Fruit fly (Drosophila melanogaster) whole organism, embryonic: ENCODE results near the gene CG11858.

Source experiments
- Ada2b ChIP-seq: fragments of 200-800 bp; sonication (Bioruptor generic); IDR thresholded peaks from 2 replicates; pipeline ENCODE4 v1.3.6; 2022; ENCODE audit warnings: missing biosample characterization, missing genetic modification characterization
- Adf1 ChIP-seq: fragments of 200-800 bp; sonication (Bioruptor generic); IDR thresholded peaks from 2 replicates; pipeline ENCODE4 v1.3.6; 2022; ENCODE audit warnings: missing biosample characterization, missing genetic modification characterization
- CG10147 ChIP-seq: fragments of 200-800 bp; sonication (Bioruptor generic); optimal IDR thresholded peaks from 2 replicates; lab custom pipeline; 2019; ENCODE audit warnings: missing biosample characterization, mild to moderate bottlenecking, missing genetic modification characterization, moderate library complexity
- CG1024 ChIP-seq: fragments of 200-800 bp; sonication (Bioruptor generic); IDR thresholded peaks from 2 replicates; pipeline ENCODE4 v1.3.6; 2022; ENCODE audit warnings: missing biosample characterization, missing genetic modification characterization
- CG11085 ChIP-seq: fragments of 200-800 bp; sonication (Bioruptor generic); IDR thresholded peaks from 2 replicates; pipeline ENCODE4 v1.3.6; 2022; ENCODE audit warnings: missing biosample characterization, missing genetic modification characterization
- CG12659 ChIP-seq: fragments of 200-800 bp; sonication (Bioruptor generic); optimal IDR thresholded peaks from 3 replicates; lab custom pipeline; 2017; ENCODE audit warnings: mild to moderate bottlenecking, missing biosample characterization, missing genetic modification reagents, missing genetic modification characterization
- CG1603 ChIP-seq: fragments of 200-800 bp; sonication (Bioruptor generic); optimal IDR thresholded peaks from 2 replicates; lab custom pipeline; 2019; ENCODE audit warnings: missing biosample characterization, mild to moderate bottlenecking, missing genetic modification characterization, moderate library complexity
- CG1647 ChIP-seq: fragments of 200-800 bp; sonication (Bioruptor generic); optimal IDR thresholded peaks from 3 replicates; lab custom pipeline; 2016; ENCODE audit warnings: missing biosample characterization, missing genetic modification characterization
- CG17802 ChIP-seq: fragments of 200-800 bp; sonication (Bioruptor generic); optimal IDR thresholded peaks from 2 replicates; lab custom pipeline; 2018; ENCODE audit warnings: missing biosample characterization, mild to moderate bottlenecking, missing genetic modification characterization, moderate library complexity
- CG2120 ChIP-seq: fragments of 200-800 bp; sonication (Bioruptor generic); optimal IDR thresholded peaks from 3 replicates; lab custom pipeline; 2016; ENCODE audit warnings: missing biosample characterization, missing genetic modification characterization
- CG2678 ChIP-seq: fragments of 200-800 bp; sonication (Bioruptor generic); optimal IDR thresholded peaks from 3 replicates; lab custom pipeline; 2019; ENCODE audit warnings: missing biosample characterization, mild to moderate bottlenecking, missing genetic modification characterization, moderate library complexity
- CG30020 ChIP-seq: fragments of 200-800 bp; optimal IDR thresholded peaks from 2 replicates; lab custom pipeline; 2019; ENCODE audit warnings: missing biosample characterization, mild to moderate bottlenecking, missing genetic modification characterization, moderate library complexity
- CG3163 ChIP-seq: fragments of 200-800 bp; sonication (Bioruptor generic); optimal IDR thresholded peaks from 3 replicates; lab custom pipeline; 2016; ENCODE audit warnings: missing biosample characterization, missing genetic modification characterization
- CG4328 ChIP-seq: fragments of 200-800 bp; sonication (Bioruptor generic); optimal IDR thresholded peaks from 3 replicates; lab custom pipeline; 2017; ENCODE audit warnings: missing biosample characterization, missing genetic modification reagents, missing genetic modification characterization
- CG4707 ChIP-seq: fragments of 200-800 bp; sonication (Bioruptor generic); optimal IDR thresholded peaks from 2 replicates; lab custom pipeline; 2018; ENCODE audit warnings: missing biosample characterization, mild to moderate bottlenecking, missing genetic modification characterization, moderate library complexity
- CG8924 ChIP-seq: fragments of 200-800 bp; optimal IDR thresholded peaks from 3 replicates; lab custom pipeline; 2019; ENCODE audit warnings: missing biosample characterization, mild to moderate bottlenecking, missing genetic modification characterization, moderate library complexity
- CG9797 ChIP-seq: fragments of 200-800 bp; sonication (Bioruptor generic); optimal IDR thresholded peaks from 3 replicates; lab custom pipeline; 2018; ENCODE audit warnings: missing biosample characterization, mild to moderate bottlenecking, missing genetic modification characterization
- Chrac-16 ChIP-seq: fragments of 200-800 bp; sonication (Bioruptor generic); optimal IDR thresholded peaks from 3 replicates; lab custom pipeline; 2016; ENCODE audit warnings: missing biosample characterization, missing genetic modification characterization
- Dip3 ChIP-seq: fragments of 200-800 bp; sonication (Bioruptor generic); optimal IDR thresholded peaks from 3 replicates; lab custom pipeline; 2016; ENCODE audit warnings: missing biosample characterization, missing genetic modification characterization
- Doc2 ChIP-seq: fragments of 200-800 bp; sonication (Bioruptor generic); IDR thresholded peaks from 2 replicates; pipeline ENCODE4 v1.3.6; 2022; ENCODE audit warnings: missing biosample characterization, missing genetic modification characterization
- E2f2 ChIP-seq: fragments of 200-800 bp; sonication (Bioruptor generic); IDR thresholded peaks from 2 replicates; pipeline ENCODE4 v1.3.6; 2022; ENCODE audit warnings: missing biosample characterization, missing genetic modification characterization
- Ets65A ChIP-seq: fragments of 200-800 bp; sonication (Bioruptor generic); peaks from one replicate; lab custom pipeline; 2016; ENCODE audit warnings: missing biosample characterization, missing genetic modification characterization
- Gug ChIP-seq: fragments of 200-800 bp; sonication (Bioruptor generic); IDR thresholded peaks from 4 replicates; pipeline ENCODE4 v1.3.6; 2022; ENCODE audit warnings: missing biosample characterization, missing genetic modification characterization
- HmgZ ChIP-seq: fragments of 200-800 bp; sonication (Bioruptor generic); optimal IDR thresholded peaks from 2 replicates; lab custom pipeline; 2018; ENCODE audit warnings: missing biosample characterization, mild to moderate bottlenecking, missing genetic modification characterization
- Hr39 ChIP-seq: fragments of >200 bp; optimal IDR thresholded peaks from 2 replicates; lab custom pipeline; 2017
- Med ChIP-seq: fragments of 200-800 bp; sonication (Bioruptor generic); peaks from one replicate; lab custom pipeline; 2016; ENCODE audit warnings: missing biosample characterization, missing genetic modification characterization, mild to moderate bottlenecking, inconsistent platforms, moderate library complexity
- NFAT ChIP-seq: fragments of 200-800 bp; sonication (Bioruptor generic); IDR thresholded peaks from 2 replicates; pipeline ENCODE4 v1.3.6; 2022; ENCODE audit warnings: missing biosample characterization, missing genetic modification characterization
- Nf-YA ChIP-seq: fragments of 200-800 bp; sonication (Bioruptor generic); IDR thresholded peaks from 2 replicates; pipeline ENCODE4 v1.3.6; 2022; ENCODE audit warnings: missing biosample characterization, missing genetic modification characterization
- Poxn ChIP-seq: fragments of 200-800 bp; sonication (Bioruptor generic); IDR thresholded peaks from 2 replicates; pipeline ENCODE4 v1.3.6; 2022; ENCODE audit warnings: missing biosample characterization, missing genetic modification characterization
- Xbp1 ChIP-seq: fragments of 200-800 bp; sonication (Bioruptor generic); optimal IDR thresholded peaks from 3 replicates; lab custom pipeline; 2016; ENCODE audit warnings: missing biosample characterization, mild to moderate bottlenecking, missing genetic modification characterization
- bsh ChIP-seq, 2 experiments: fragments of 200-800 bp; sonication (Bioruptor generic); optimal IDR thresholded peaks; 2 replicates each; lab custom pipeline; 2017 to 2018; ENCODE audit warnings: mild to moderate bottlenecking in 2 of 2, missing biosample characterization in 2 of 2, missing genetic modification characterization in 2 of 2, moderate library complexity in 1 of 2
- disco-r ChIP-seq: fragments of 200-800 bp; sonication (Bioruptor generic); optimal IDR thresholded peaks from 2 replicates; lab custom pipeline; 2016; ENCODE audit warnings: missing biosample characterization, missing genetic modification characterization
- dm ChIP-seq: fragments of 200-800 bp; sonication (Bioruptor generic); optimal IDR thresholded peaks from 3 replicates; lab custom pipeline; 2016; ENCODE audit warnings: missing biosample characterization, missing genetic modification characterization
- dpn ChIP-seq, 2 experiments: fragments of 200-800 bp; sonication (Bioruptor generic); optimal IDR thresholded peaks; 3 replicates each; lab custom pipeline; 2016; ENCODE audit warnings: missing biosample characterization in 2 of 2, missing genetic modification characterization in 2 of 2
- eve ChIP-seq, 2 experiments: fragments of >200 bp; optimal IDR thresholded peaks; 2 replicates each; lab custom pipeline; 2017; ENCODE audit warnings: missing biosample characterization in 2 of 2, missing genetic modification characterization in 2 of 2
- fd96Cb ChIP-seq: fragments of 200-800 bp; sonication (Bioruptor generic); optimal IDR thresholded peaks from 2 replicates; lab custom pipeline; 2018; ENCODE audit warnings: missing biosample characterization, mild to moderate bottlenecking, missing genetic modification characterization, moderate library complexity
- gcm2 ChIP-seq: fragments of 200-800 bp; sonication (Bioruptor generic); optimal IDR thresholded peaks from 2 replicates; lab custom pipeline; 2016; ENCODE audit warnings: missing biosample characterization, missing genetic modification characterization
- lab ChIP-seq: fragments of 200-800 bp; sonication (Bioruptor generic); optimal IDR thresholded peaks from 3 replicates; lab custom pipeline; 2017; ENCODE audit warnings: missing biosample characterization, missing genetic modification characterization, mild to moderate bottlenecking, moderate library complexity, missing genetic modification reagents
- mirr ChIP-seq: fragments of 200-800 bp; sonication (Bioruptor generic); optimal IDR thresholded peaks from 3 replicates; lab custom pipeline; 2018; ENCODE audit warnings: missing biosample characterization, mild to moderate bottlenecking, missing genetic modification characterization
- repo ChIP-seq: fragments of 200-800 bp; sonication (Bioruptor generic); optimal IDR thresholded peaks from 2 replicates; lab custom pipeline; 2016; ENCODE audit warnings: missing biosample characterization, missing genetic modification characterization
- row ChIP-seq: fragments of 200-800 bp; sonication (Bioruptor generic); IDR thresholded peaks from 3 replicates; pipeline ENCODE4 v1.3.6; 2022; ENCODE audit warnings: missing biosample characterization, missing genetic modification characterization
- scrt ChIP-seq: fragments of 200-800 bp; sonication (Bioruptor generic); optimal IDR thresholded peaks from 2 replicates; lab custom pipeline; 2018; ENCODE audit warnings: missing biosample characterization, mild to moderate bottlenecking, missing genetic modification characterization, moderate library complexity
- so ChIP-seq: fragments of 200-800 bp; sonication (Bioruptor generic); IDR thresholded peaks from 3 replicates; pipeline ENCODE4 v1.3.6; 2022; ENCODE audit warnings: missing biosample characterization, missing genetic modification characterization
- ssp ChIP-seq: fragments of 200-800 bp; sonication (Bioruptor generic); IDR thresholded peaks from 2 replicates; pipeline ENCODE4 v1.3.6; 2022; ENCODE audit warnings: missing biosample characterization, missing genetic modification characterization
- vfl ChIP-seq: fragments of 200-800 bp; sonication (Bioruptor generic); optimal IDR thresholded peaks from 2 replicates; lab custom pipeline; 2016; ENCODE audit warnings: missing biosample characterization, missing genetic modification characterization
- wdn ChIP-seq: fragments of 200-800 bp; sonication (Bioruptor generic); IDR thresholded peaks from 2 replicates; pipeline ENCODE4 v1.3.6; 2022; ENCODE audit warnings: missing biosample characterization, missing genetic modification characterization

The CG11858 gene

DNA sequence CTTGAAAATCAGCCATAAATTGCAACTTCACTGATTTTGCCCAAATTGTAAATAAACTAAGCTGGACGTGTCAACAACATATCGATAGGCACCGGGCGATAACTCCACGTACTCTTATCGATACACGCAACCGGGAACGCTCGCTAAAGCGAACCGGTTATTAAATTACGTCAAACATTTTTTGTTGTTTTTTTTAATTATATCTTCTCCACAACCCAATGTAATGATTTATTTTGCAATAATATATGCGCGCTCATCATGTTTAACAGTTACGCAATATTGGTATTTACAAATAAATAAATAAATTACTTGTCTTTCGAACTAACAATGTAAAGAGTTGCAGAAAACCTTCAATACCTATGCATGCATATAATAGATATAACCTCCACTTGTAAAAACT, 47.4 kb upstream of the CG11858 start, which contains the start of gene Saysd1 (continued):
- TF ChIP-seq Poxn (GFP tag; lab: Robert Waterston, UW) (no peak), Hr39 (lab: Kevin White, UChicago) (no peak), so (no peak), row (GFP tag; lab: Robert Waterston, UW) (peak; percentile 34; the same call in 1 of the 3 replicates)

DNA sequence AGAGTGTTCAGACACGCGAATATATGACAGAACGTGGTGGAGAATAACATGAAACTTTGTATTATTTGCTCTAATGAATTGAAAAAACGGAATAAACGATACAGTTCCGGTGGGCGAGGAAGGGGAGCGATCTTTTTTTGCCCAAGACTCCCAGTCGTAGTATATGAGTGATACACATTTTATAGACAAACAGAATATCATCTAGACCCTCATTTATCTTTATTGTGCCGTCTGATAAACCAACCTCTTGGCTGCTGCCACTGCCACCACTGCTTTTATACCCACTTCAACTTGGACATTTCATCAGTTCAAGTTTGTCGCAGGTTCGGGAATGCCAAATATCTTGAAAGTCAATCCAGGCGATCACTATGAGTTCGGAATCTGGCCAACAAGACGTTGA, 46.5 kb upstream of the CG11858 start, which contains the start of gene CG31106:
TSS of gene CG31106 (plus strand) at position 301 of the 400 bp plus-strand sequence.
- no peak for TF ChIP-seq fd96Cb (tag; lab: Kevin White, UChicago)
- no peak for TF ChIP-seq vfl
- no peak for TF ChIP-seq bsh (GFP tag; optimal IDR thresholded peaks at IDR 0.05; lab: Kevin White, UChicago)
- no peak for TF ChIP-seq CG2678 (tag; lab: Kevin White, UChicago)
- TF ChIP-seq Med (GFP tag; lab: Kevin White, UChicago), result peak; percentile 22
- no peak for TF ChIP-seq CG1024 (GFP tag; lab: Robert Waterston, UW)
- TF ChIP-seq gcm2 (GFP tag; lab: Kevin White, UChicago), result no peak
- TF ChIP-seq, all 482 proteins: peak for 1

DNA sequence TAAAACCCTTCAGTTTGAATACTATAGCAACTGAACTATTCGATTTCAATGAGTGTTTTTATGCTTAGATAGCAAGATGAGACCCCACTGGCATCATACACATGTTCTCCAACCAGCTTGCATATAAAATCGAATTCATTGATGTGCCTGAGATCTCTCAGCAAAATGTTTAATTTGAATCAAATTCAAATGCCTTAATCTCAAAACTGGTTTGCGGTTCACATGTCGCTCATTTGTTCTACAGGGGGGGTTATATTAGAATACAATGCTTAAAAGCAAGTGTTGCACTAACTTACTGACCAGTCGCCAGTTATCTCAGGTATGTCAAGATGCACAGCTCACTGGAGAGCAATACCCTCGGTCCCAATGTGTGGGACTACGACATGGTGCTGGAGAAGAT, 43.5 kb upstream of the CG11858 start, which contains the start of gene CG31103:
TSS of gene CG31103 (plus strand) at position 301 of the 400 bp plus-strand sequence.
- TF ChIP-seq CG4328 (GFP tag; lab: Kevin White, UChicago), result no peak
- no peak for TF ChIP-seq eve (GFP tag; optimal IDR thresholded peaks at IDR 0.05; lab: Kevin White, UChicago)
- no peak for TF ChIP-seq Chrac-16 (GFP tag; lab: Kevin White, UChicago)
- TF ChIP-seq Xbp1, result no peak
- TF ChIP-seq CG9797 (GFP tag; lab: Kevin White, UChicago), result no peak
- no peak for TF ChIP-seq Nf-YA (GFP tag; lab: Robert Waterston, UW)
- no peak for TF ChIP-seq CG2120 (GFP tag; lab: Kevin White, UChicago)
- TF ChIP-seq Dip3 (GFP tag; lab: Kevin White, UChicago), result no peak
- TF ChIP-seq lab (GFP tag; lab: Kevin White, UChicago), result no peak
- no peak for TF ChIP-seq Doc2
- TF ChIP-seq, all 482 proteins: peak for 0

dm6 chr3R:25221203-25221807, 41.2 kb upstream of the CG11858 start, which contains the start of gene Alg9:
Gene Alg9, plus strand, starts transcription at chr3R:25221589.
- no peak for TF ChIP-seq wdn (GFP tag; lab: Robert Waterston, UW)
- peak; percentile 31 for TF ChIP-seq CG12659 (GFP tag; lab: Kevin White, UChicago)
- TF ChIP-seq ssp (GFP tag; lab: Robert Waterston, UW), result peak; percentile 98
- TF ChIP-seq Adf1, result peak; percentile 11; the same call in 1 of the 2 replicates
- TF ChIP-seq Dip3 (GFP tag; lab: Kevin White, UChicago), result no peak
- TF ChIP-seq CG30020 (tag; lab: Kevin White, UChicago), result peak; percentile 76
- no peak for TF ChIP-seq mirr (GFP tag; lab: Kevin White, UChicago)
- no peak for TF ChIP-seq NFAT (GFP tag; lab: Robert Waterston, UW)
- TF ChIP-seq CG9797 (GFP tag; lab: Kevin White, UChicago), result peak; percentile 21
- peak; percentile 71 for TF ChIP-seq E2f2 (GFP tag; lab: Robert Waterston, UW)
- no peak for TF ChIP-seq disco-r (GFP tag; lab: Kevin White, UChicago)
- TF ChIP-seq CG4707 (GFP tag; lab: Kevin White, UChicago), result no peak
- no peak for TF ChIP-seq CG8924 (tag; lab: Kevin White, UChicago)
- peak; percentile 44 for TF ChIP-seq HmgZ (tag; lab: Kevin White, UChicago)
- no peak for TF ChIP-seq CG10147 (GFP tag; lab: Kevin White, UChicago)
- TF ChIP-seq CG1603 (tag; lab: Kevin White, UChicago), result peak; percentile 81
- TF ChIP-seq CG11085 (GFP tag; lab: Robert Waterston, UW), result no peak
- peak; percentile 2; the same call in 1 of the 4 replicates for TF ChIP-seq Gug (GFP tag; lab: Robert Waterston, UW)
- peak in 1 of 2 experiments; percentile 6 for TF ChIP-seq dpn (GFP tag; optimal IDR thresholded peaks at IDR 0.05; lab: Kevin White, UChicago)
- TF ChIP-seq Ets65A (GFP tag; lab: Kevin White, UChicago), result no peak
- TF ChIP-seq scrt, result no peak
- peak; percentile 17 for TF ChIP-seq dm
- no peak for TF ChIP-seq CG3163 (GFP tag; lab: Kevin White, UChicago)
- TF ChIP-seq CG1647 (GFP tag; lab: Kevin White, UChicago), result no peak
- TF ChIP-seq repo (GFP tag; lab: Kevin White, UChicago), result no peak
- TF ChIP-seq Ada2b (GFP tag; lab: Robert Waterston, UW), result no peak
- peak; percentile 81 for TF ChIP-seq CG17802 (tag; lab: Kevin White, UChicago)
